Worm (Caenorhabditis elegans) whole organism, L1 larva: ENCODE measurements around the gene ost-1.

Experiments
- F16B12.6 ChIP-seq: fragments of 150-350 bp; optimal IDR thresholded peaks from 2 replicates; lab custom pipeline; 2014; ENCODE audit warnings: missing biosample characterization, missing genetic modification characterization
- Y116A8C.19 ChIP-seq: sonication (generic microtip); optimal IDR thresholded peaks from 2 replicates; lab custom pipeline; 2016; ENCODE audit warnings: missing compliant biosample characterization, missing genetic modification characterization, borderline replicate concordance
- aha-1 ChIP-seq: fragments of 150-350 bp; optimal IDR thresholded peaks from 2 replicates; lab custom pipeline; 2014; ENCODE audit warnings: missing biosample characterization, missing genetic modification characterization
- aly-2 ChIP-seq: fragments of 150-350 bp; optimal IDR thresholded peaks from 2 replicates; lab custom pipeline; 2014; ENCODE audit warnings: missing biosample characterization, missing genetic modification characterization
- ceh-8 ChIP-seq: fragments of 200-800 bp; sonication (Bioruptor generic); optimal IDR thresholded peaks from 2 replicates; lab custom pipeline; 2018; ENCODE audit warnings: mild to moderate bottlenecking, missing genetic modification characterization, moderate library complexity, missing compliant biosample characterization
- ceh-82 ChIP-seq, 3 experiments: fragments of 150-350 bp in 1 of 3; sonication (generic microtip) in 2 of 3; optimal IDR thresholded peaks; 2 replicates each; lab custom pipeline; 2014 to 2017; ENCODE audit warnings: missing biosample characterization in 3 of 3, missing genetic modification characterization in 3 of 3
- dpl-1 ChIP-seq, 3 experiments: fragments of 150-350 bp in 2 of 3; sonication (generic microtip) in 1 of 3; optimal IDR thresholded peaks; 2 replicates each; lab custom pipeline; 2014 to 2017; ENCODE audit warnings: missing biosample characterization in 3 of 3, missing genetic modification characterization in 3 of 3, missing genetic modification reagents in 3 of 3
- egl-27 ChIP-seq, 2 experiments: fragments of 150-350 bp in 1 of 2; sonication (generic microtip); optimal IDR thresholded peaks; 3 replicates each; lab custom pipeline; 2017 to 2018; ENCODE audit warnings: missing biosample characterization in 2 of 2, missing genetic modification characterization in 2 of 2, missing genetic modification reagents in 2 of 2
- elt-2 ChIP-seq: sonication (generic microtip); optimal IDR thresholded peaks from 2 replicates; lab custom pipeline; 2016; ENCODE audit warnings: missing genetic modification characterization, mild to moderate bottlenecking, inconsistent platforms, missing compliant biosample characterization, missing genetic modification reagents
- elt-3 ChIP-seq, 6 experiments: fragments of 150-350 bp in 1 of 6; sonication (generic microtip); optimal IDR thresholded peaks; 2 replicates each; lab custom pipeline; 2017 to 2018; ENCODE audit warnings: missing biosample characterization in 6 of 6, missing genetic modification characterization in 6 of 6, inconsistent platforms in 1 of 6
- fkh-10 ChIP-seq: sonication (generic microtip); optimal IDR thresholded peaks from 2 replicates; lab custom pipeline; 2017; ENCODE audit warnings: missing biosample characterization, missing genetic modification reagents, missing genetic modification characterization
- hlh-17 ChIP-seq: fragments of 200-800 bp; sonication (Bioruptor generic); optimal IDR thresholded peaks from 2 replicates; lab custom pipeline; 2018; ENCODE audit warnings: missing genetic modification characterization, mild to moderate bottlenecking, missing compliant biosample characterization, moderate library complexity, borderline replicate concordance
- hlh-4 ChIP-seq: sonication (generic microtip); optimal IDR thresholded peaks from 2 replicates; lab custom pipeline; 2016; ENCODE audit warnings: mild to moderate bottlenecking, missing genetic modification characterization, missing compliant biosample characterization
- irx-1 ChIP-seq: sonication (generic microtip); optimal IDR thresholded peaks from 2 replicates; lab custom pipeline; 2016; ENCODE audit warnings: missing genetic modification characterization, missing compliant biosample characterization
- mef-2 ChIP-seq: fragments of 150-350 bp; optimal IDR thresholded peaks from 2 replicates; lab custom pipeline; 2014; ENCODE audit warnings: missing biosample characterization, missing genetic modification characterization
- nhr-19 ChIP-seq: fragments of 200-800 bp; sonication (Bioruptor generic); conservative IDR thresholded peaks from 2 replicates; pipeline ENCODE4 v1.3.6; 2022; ENCODE audit warnings: missing genetic modification characterization, missing compliant biosample characterization
- nhr-20 ChIP-seq: sonication (generic microtip); optimal IDR thresholded peaks from 2 replicates; lab custom pipeline; 2016; ENCODE audit warnings: mild to moderate bottlenecking, missing genetic modification characterization, missing compliant biosample characterization
- nhr-28 ChIP-seq: fragments of 150-350 bp; optimal IDR thresholded peaks from 2 replicates; lab custom pipeline; 2014; ENCODE audit warnings: missing biosample characterization, missing genetic modification characterization
- nhr-47 ChIP-seq: sonication (generic microtip); optimal IDR thresholded peaks from 2 replicates; lab custom pipeline; 2016; ENCODE audit warnings: mild to moderate bottlenecking, missing genetic modification characterization, moderate library complexity, missing compliant biosample characterization
- nhr-76 ChIP-seq: sonication (generic microtip); optimal IDR thresholded peaks from 2 replicates; lab custom pipeline; 2017; ENCODE audit warnings: missing biosample characterization, missing genetic modification characterization
- nhr-85 ChIP-seq: sonication (generic microtip); peaks from one replicate; lab custom pipeline; 2016; ENCODE audit warnings: missing genetic modification characterization, inconsistent platforms, missing compliant biosample characterization
- rnt-1 ChIP-seq: sonication (generic microtip); optimal IDR thresholded peaks from 2 replicates; lab custom pipeline; 2016; ENCODE audit warnings: mild to moderate bottlenecking, missing genetic modification characterization, moderate library complexity, missing compliant biosample characterization
- snpc-4 ChIP-seq: fragments of 150-350 bp; optimal IDR thresholded peaks from 2 replicates; lab custom pipeline; 2014; ENCODE audit warnings: missing biosample characterization, missing genetic modification characterization
- sox-4 ChIP-seq: sonication (generic microtip); optimal IDR thresholded peaks from 2 replicates; lab custom pipeline; 2016; ENCODE audit warnings: missing genetic modification characterization, missing compliant biosample characterization
- zag-1 ChIP-seq: fragments of 150-350 bp; optimal IDR thresholded peaks from 2 replicates; lab custom pipeline; 2014; ENCODE audit warnings: missing biosample characterization, missing genetic modification characterization

ost-1 gene

ce11 chrIV:1157928-1158327, 50.7 kb downstream of the ost-1 start, which contains the start of gene C50A2.3:
C50A2.3 (minus strand) TSS chrIV:1158028.
- TF ChIP-seq hlh-4 (tag; lab: Kevin White, UChicago) (no peak), irx-1 (tag; lab: Kevin White, UChicago) (no peak), ceh-8 (GFP tag; lab: Kevin White, UChicago) (no peak), egl-27 (tag; optimal IDR thresholded peaks at IDR 0.05; lab: Kevin White, UChicago) (no peak), elt-2 (tag; lab: Kevin White, UChicago) (no peak), fkh-10 (no peak), rnt-1 (tag; lab: Kevin White, UChicago) (no peak), ceh-82 (tag; optimal IDR thresholded peaks at IDR 0.05; lab: Kevin White, UChicago) (no peak), Y116A8C.19 (tag; lab: Kevin White, UChicago) (no peak), sox-4 (tag; lab: Kevin White, UChicago) (no peak), snpc-4 (no peak), zag-1 (no peak), nhr-19 (GFP tag; lab: Robert Waterston, UW) (no peak), mef-2 (no peak), aly-2 (tag; lab: Kevin White, UChicago) (no peak), elt-3 (tag; optimal IDR thresholded peaks at IDR 0.05; lab: Kevin White, UChicago) (no peak), nhr-76 (tag; lab: Kevin White, UChicago) (no peak), nhr-28 (tag; lab: Kevin White, UChicago) (no peak), dpl-1 (GFP tag; optimal IDR thresholded peaks at IDR 0.05; lab: Kevin White, UChicago) (no peak)

ce11 chrIV:1160386-1160785, 53.2 kb downstream of the ost-1 start, which contains the start of gene ets-8:
ets-8 (minus strand) TSS chrIV:1160486.
- TF ChIP-seq aha-1 (no peak), nhr-20 (tag; lab: Kevin White, UChicago) (no peak), zag-1 (no peak), F16B12.6 (tag; lab: Kevin White, UChicago) (no peak), irx-1 (tag; lab: Kevin White, UChicago) (no peak), nhr-47 (no peak), Y116A8C.19 (tag; lab: Kevin White, UChicago) (no peak), dpl-1 (GFP tag; optimal IDR thresholded peaks at IDR 0.05; lab: Kevin White, UChicago) (no peak), nhr-85 (tag; lab: Kevin White, UChicago) (no peak), snpc-4 (no peak), hlh-17 (GFP tag; lab: Kevin White, UChicago) (no peak)
- TF ChIP-seq, all 84 proteins: peak for 0
